Fruit fly (Drosophila melanogaster) whole organism, embryonic: Measurements from ENCODE around the gene usp.
A peak's percentile ranks its signal among the peaks of the same experiment; 100 is the strongest.

Experiments used
- ATbp ChIP-seq: fragments of 200-800 bp; sonication (Bioruptor generic); optimal IDR thresholded peaks from 2 replicates; lab custom pipeline; 2017; ENCODE audit warnings: missing biosample characterization, mild to moderate bottlenecking, missing genetic modification characterization, missing genetic modification reagents
- B-H1 ChIP-seq: fragments of 200-800 bp; sonication (Bioruptor generic); IDR thresholded peaks from 3 replicates; pipeline ENCODE4 v1.3.6; 2022; ENCODE audit warnings: missing biosample characterization, missing genetic modification characterization
- BEAF-32 ChIP-seq: fragments of 200-800 bp; sonication (Bioruptor generic); optimal IDR thresholded peaks from 3 replicates; lab custom pipeline; 2017; ENCODE audit warnings: missing biosample characterization, missing genetic modification characterization, mild to moderate bottlenecking, moderate library complexity, missing genetic modification reagents
- Bgb ChIP-seq: fragments of 200-800 bp; sonication (Bioruptor generic); IDR thresholded peaks from 2 replicates; pipeline ENCODE4 v1.3.6; 2022; ENCODE audit warnings: missing biosample characterization, missing genetic modification characterization; ENCODE audit not compliant: partially characterized antibody
- CG12659 ChIP-seq: fragments of 200-800 bp; sonication (Bioruptor generic); optimal IDR thresholded peaks from 3 replicates; lab custom pipeline; 2017; ENCODE audit warnings: mild to moderate bottlenecking, missing biosample characterization, missing genetic modification reagents, missing genetic modification characterization
- CG13775 ChIP-seq: fragments of 200-800 bp; sonication (Bioruptor generic); optimal IDR thresholded peaks from 3 replicates; lab custom pipeline; 2017; ENCODE audit warnings: missing biosample characterization, mild to moderate bottlenecking, missing genetic modification characterization
- CG13894 ChIP-seq: fragments of 200-800 bp; sonication (Bioruptor generic); optimal IDR thresholded peaks from 3 replicates; lab custom pipeline; 2018; ENCODE audit warnings: missing biosample characterization, mild to moderate bottlenecking, missing genetic modification characterization, moderate library complexity
- CG15479 ChIP-seq: fragments of 200-800 bp; sonication (Bioruptor generic); optimal IDR thresholded peaks from 3 replicates; lab custom pipeline; 2019; ENCODE audit warnings: missing biosample characterization, mild to moderate bottlenecking, missing genetic modification characterization, moderate library complexity
- CG30020 ChIP-seq: fragments of 200-800 bp; optimal IDR thresholded peaks from 2 replicates; lab custom pipeline; 2019; ENCODE audit warnings: missing biosample characterization, mild to moderate bottlenecking, missing genetic modification characterization, moderate library complexity
- CG34422 ChIP-seq: fragments of 200-800 bp; sonication (Bioruptor generic); IDR thresholded peaks from 3 replicates; pipeline ENCODE4 v1.3.6; 2022; ENCODE audit warnings: missing biosample characterization, missing genetic modification characterization
- CG7928 ChIP-seq: fragments of 200-800 bp; sonication (Bioruptor generic); optimal IDR thresholded peaks from 2 replicates; lab custom pipeline; 2017; ENCODE audit warnings: missing biosample characterization, mild to moderate bottlenecking, missing genetic modification characterization
- CG7987 ChIP-seq: fragments of 200-800 bp; sonication (Bioruptor generic); optimal IDR thresholded peaks from 2 replicates; lab custom pipeline; 2018; ENCODE audit warnings: missing biosample characterization, mild to moderate bottlenecking, missing genetic modification characterization, moderate library complexity
- CG9797 ChIP-seq: fragments of 200-800 bp; sonication (Bioruptor generic); optimal IDR thresholded peaks from 3 replicates; lab custom pipeline; 2018; ENCODE audit warnings: missing biosample characterization, mild to moderate bottlenecking, missing genetic modification characterization
- Dek ChIP-seq: fragments of 200-800 bp; sonication (Bioruptor generic); optimal IDR thresholded peaks from 3 replicates; lab custom pipeline; 2019; ENCODE audit warnings: missing biosample characterization, mild to moderate bottlenecking, missing genetic modification characterization, moderate library complexity
- Dfd ChIP-seq, 2 experiments: fragments of >200 bp; optimal IDR thresholded peaks; 2 replicates each; lab custom pipeline; 2017; ENCODE audit warnings: missing biosample characterization in 2 of 2, missing genetic modification characterization in 2 of 2
- Fer1 ChIP-seq: fragments of 200-800 bp; sonication (Bioruptor generic); optimal IDR thresholded peaks from 2 replicates; lab custom pipeline; 2017; ENCODE audit warnings: missing biosample characterization, mild to moderate bottlenecking, missing genetic modification characterization
- Hand ChIP-seq: fragments of 200-800 bp; sonication (Bioruptor generic); optimal IDR thresholded peaks from 2 replicates; lab custom pipeline; 2017; ENCODE audit warnings: mild to moderate bottlenecking, missing biosample characterization, missing genetic modification reagents, missing genetic modification characterization
- Hmr ChIP-seq: fragments of 200-800 bp; sonication (Bioruptor generic); optimal IDR thresholded peaks from 3 replicates; lab custom pipeline; 2017; ENCODE audit warnings: mild to moderate bottlenecking, missing biosample characterization, missing genetic modification reagents, missing genetic modification characterization
- Hr78 ChIP-seq, 2 experiments: fragments of 200-800 bp in 1 of 2; fragments of >200 bp in 1 of 2; sonication (Bioruptor generic) in 1 of 2; optimal IDR thresholded peaks; 2 replicates each; lab custom pipeline; 2017 to 2019; ENCODE audit warnings: missing biosample characterization in 2 of 2, missing genetic modification characterization in 2 of 2, mild to moderate bottlenecking in 1 of 2, moderate library complexity in 1 of 2
- Myb ChIP-seq: fragments of 200-800 bp; sonication (Bioruptor generic); optimal IDR thresholded peaks from 2 replicates; lab custom pipeline; 2016; ENCODE audit warnings: missing biosample characterization, missing genetic modification characterization
- NC2α ChIP-seq: fragments of 200-800 bp; sonication (Bioruptor generic); optimal IDR thresholded peaks from 2 replicates; lab custom pipeline; 2016; ENCODE audit warnings: missing biosample characterization, missing genetic modification characterization
- NK7.1 ChIP-seq: fragments of 200-800 bp; sonication (Bioruptor generic); optimal IDR thresholded peaks from 3 replicates; lab custom pipeline; 2016; ENCODE audit warnings: missing biosample characterization, missing genetic modification characterization
- Rfx ChIP-seq: fragments of 200-800 bp; sonication (Bioruptor generic); IDR thresholded peaks from 2 replicates; pipeline ENCODE4 v1.3.6; 2022; ENCODE audit warnings: missing biosample characterization, missing genetic modification characterization
- Sox102F ChIP-seq: fragments of 200-800 bp; sonication (Bioruptor generic); optimal IDR thresholded peaks from 2 replicates; lab custom pipeline; 2018; ENCODE audit warnings: missing biosample characterization, mild to moderate bottlenecking, missing genetic modification characterization, moderate library complexity
- Spps ChIP-seq: fragments of 200-800 bp; sonication (Bioruptor generic); optimal IDR thresholded peaks from 2 replicates; lab custom pipeline; 2018; ENCODE audit warnings: missing biosample characterization, mild to moderate bottlenecking, missing genetic modification characterization
- Stat92E ChIP-seq, 3 experiments: fragments of >200 bp in 2 of 3; fragments of 200-800 bp in 1 of 3; sonication (Bioruptor generic) in 1 of 3; optimal IDR thresholded peaks; 2 replicates each; lab custom pipeline; 2017 to 2019; ENCODE audit warnings: missing biosample characterization in 3 of 3, missing genetic modification characterization in 3 of 3, mild to moderate bottlenecking in 1 of 3, moderate library complexity in 1 of 3
- al ChIP-seq: fragments of 200-800 bp; sonication (Bioruptor generic); IDR thresholded peaks from 2 replicates; pipeline ENCODE4 v1.3.6; 2022; ENCODE audit warnings: missing biosample characterization, missing genetic modification characterization
- amos ChIP-seq: fragments of 200-800 bp; sonication (Bioruptor generic); IDR thresholded peaks from 2 replicates; pipeline ENCODE4 v1.3.6; 2022; ENCODE audit warnings: missing biosample characterization, missing genetic modification characterization; ENCODE audit not compliant: partially characterized antibody
- bcd ChIP-seq: fragments of 200-800 bp; sonication (Bioruptor generic); optimal IDR thresholded peaks from 2 replicates; lab custom pipeline; 2017; ENCODE audit warnings: missing biosample characterization, mild to moderate bottlenecking, missing genetic modification characterization
- bsh ChIP-seq, 2 experiments: fragments of 200-800 bp; sonication (Bioruptor generic); optimal IDR thresholded peaks; 2 replicates each; lab custom pipeline; 2017 to 2018; ENCODE audit warnings: mild to moderate bottlenecking in 2 of 2, missing biosample characterization in 2 of 2, missing genetic modification characterization in 2 of 2, moderate library complexity in 1 of 2
- btn ChIP-seq: fragments of 200-800 bp; sonication (Bioruptor generic); optimal IDR thresholded peaks from 2 replicates; lab custom pipeline; 2016; ENCODE audit warnings: missing biosample characterization, missing genetic modification characterization
- corto ChIP-seq: fragments of 200-800 bp; sonication (Bioruptor generic); optimal IDR thresholded peaks from 2 replicates; lab custom pipeline; 2016; ENCODE audit warnings: missing biosample characterization, mild to moderate bottlenecking, missing genetic modification characterization, moderate library complexity
- crp ChIP-seq, 2 experiments: fragments of 200-800 bp; sonication (Bioruptor generic); optimal IDR thresholded peaks; 2 replicates in 1 of 2; 3 replicates in 1 of 2; lab custom pipeline; 2017; ENCODE audit warnings: missing biosample characterization in 2 of 2, missing genetic modification characterization in 2 of 2, mild to moderate bottlenecking in 1 of 2, moderate library complexity in 1 of 2
- fd3F ChIP-seq: fragments of 200-800 bp; sonication (Bioruptor generic); optimal IDR thresholded peaks from 2 replicates; lab custom pipeline; 2018; ENCODE audit warnings: missing biosample characterization, mild to moderate bottlenecking, missing genetic modification characterization, moderate library complexity
- grau ChIP-seq: fragments of 200-800 bp; optimal IDR thresholded peaks from 3 replicates; lab custom pipeline; 2019; ENCODE audit warnings: missing biosample characterization, mild to moderate bottlenecking, missing genetic modification characterization, moderate library complexity
- kay ChIP-seq: fragments of 200-800 bp; sonication (Bioruptor generic); optimal IDR thresholded peaks from 2 replicates; lab custom pipeline; 2016; ENCODE audit warnings: missing biosample characterization, missing genetic modification characterization
- lilli ChIP-seq: fragments of 200-800 bp; sonication (Bioruptor generic); optimal IDR thresholded peaks from 3 replicates; lab custom pipeline; 2016; ENCODE audit warnings: missing biosample characterization, missing genetic modification characterization
- lov ChIP-seq, 2 experiments: fragments of 200-800 bp in 1 of 2; fragments of >200 bp in 1 of 2; sonication (Bioruptor generic) in 1 of 2; IDR thresholded peaks in 1 of 2; optimal IDR thresholded peaks in 1 of 2; 2 replicates in 1 of 2; 3 replicates in 1 of 2; pipeline versions ENCODE4 v1.3.6 to Lab custom; 2017 to 2022; ENCODE audit warnings: missing biosample characterization in 1 of 2, missing genetic modification characterization in 1 of 2
- pan ChIP-seq, 4 experiments: fragments of >200 bp in 3 of 4; fragments of 200-800 bp in 1 of 4; sonication (Bioruptor generic) in 1 of 4; optimal IDR thresholded peaks in 3 of 4; IDR thresholded peaks in 1 of 4; 2 replicates each; pipeline versions ENCODE4 v1.3.6 to Lab custom; 2017 to 2022; ENCODE audit warnings: missing biosample characterization in 2 of 4, missing genetic modification characterization in 2 of 4, mixed read lengths in 1 of 4
- pum ChIP-seq: fragments of 200-800 bp; sonication (Bioruptor generic); optimal IDR thresholded peaks from 2 replicates; lab custom pipeline; 2016; ENCODE audit warnings: missing biosample characterization, missing genetic modification characterization
- row ChIP-seq: fragments of 200-800 bp; sonication (Bioruptor generic); IDR thresholded peaks from 3 replicates; pipeline ENCODE4 v1.3.6; 2022; ENCODE audit warnings: missing biosample characterization, missing genetic modification characterization
- sens-2 ChIP-seq: fragments of 200-800 bp; sonication (Bioruptor generic); IDR thresholded peaks from 2 replicates; pipeline ENCODE4 v1.3.6; 2022; ENCODE audit warnings: missing biosample characterization, missing genetic modification characterization
- slbo ChIP-seq: fragments of 200-800 bp; sonication (Bioruptor generic); IDR thresholded peaks from 2 replicates; pipeline ENCODE4 v1.3.6; 2022; ENCODE audit warnings: missing biosample characterization, missing genetic modification characterization
- sna ChIP-seq: fragments of 200-800 bp; sonication (Bioruptor generic); IDR thresholded peaks from 2 replicates; pipeline ENCODE4 v1.3.6; 2022; ENCODE audit warnings: missing biosample characterization, missing genetic modification characterization; ENCODE audit not compliant: partially characterized antibody
- sqz ChIP-seq: fragments of 200-800 bp; sonication (Bioruptor generic); optimal IDR thresholded peaks from 3 replicates; lab custom pipeline; 2018; ENCODE audit warnings: missing biosample characterization, mild to moderate bottlenecking, missing genetic modification characterization
- tx ChIP-seq: fragments of 200-800 bp; sonication (Bioruptor generic); optimal IDR thresholded peaks from 2 replicates; lab custom pipeline; 2016; ENCODE audit warnings: missing biosample characterization, missing genetic modification characterization
- usp ChIP-seq: fragments of >200 bp; optimal IDR thresholded peaks from 2 replicates; lab custom pipeline; 2017; ENCODE audit warnings: missing biosample characterization, missing genetic modification characterization
- zf30C ChIP-seq: fragments of 200-800 bp; sonication (Bioruptor generic); optimal IDR thresholded peaks from 3 replicates; lab custom pipeline; 2018; ENCODE audit warnings: missing biosample characterization, mild to moderate bottlenecking, missing genetic modification characterization

Gene usp

DNA sequence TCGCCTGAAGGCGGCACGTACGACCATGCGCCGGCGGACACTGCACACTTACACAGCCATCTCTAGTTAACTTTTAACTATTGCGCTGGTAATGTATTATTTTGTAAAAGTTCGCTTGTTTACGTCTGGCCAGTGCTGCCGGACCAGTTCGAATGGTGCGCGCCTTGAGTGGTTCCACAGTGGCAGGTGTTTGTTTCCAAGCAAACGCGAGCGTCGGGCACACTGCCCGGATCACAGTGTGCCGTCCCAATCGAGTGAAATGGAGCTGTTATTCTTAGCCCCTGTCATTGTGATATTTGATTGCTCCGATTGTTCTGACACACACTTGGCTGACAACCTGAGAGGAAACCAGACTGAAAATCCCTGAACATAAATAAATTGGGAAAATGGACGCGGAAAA, 31.2 kb upstream of the usp start, which contains the start of gene CG4199 (continued):
- TF ChIP-seq CG34422 (GFP tag; lab: Robert Waterston, UW) (peak; percentile 47; the same call in 1 of the 3 replicates), lov (optimal IDR thresholded peaks at IDR 0.05; lab: Kevin White, UChicago) (no peak), lov (GFP tag; IDR thresholded peaks at IDR 0.05; lab: Robert Waterston, UW) (0 out of 3 replicates have a peak, but pooled peaks have one; percentile 12), Rfx (GFP tag; lab: Robert Waterston, UW) (peak; percentile 46), CG30020 (tag; lab: Kevin White, UChicago) (no peak), Spps (tag; lab: Kevin White, UChicago) (no peak), Hr78 (GFP tag; optimal IDR thresholded peaks at IDR 0.05; lab: Kevin White, UChicago) (no peak), CG7987 (GFP tag; lab: Kevin White, UChicago) (no peak), B-H1 (GFP tag; lab: Robert Waterston, UW) (no peak), crp (GFP tag; optimal IDR thresholded peaks at IDR 0.05; lab: Kevin White, UChicago) (peak in 1 of 2 experiments; percentile 7), Stat92E (GFP tag; optimal IDR thresholded peaks at IDR 0.05; lab: Kevin White, UChicago) (no peak), Dek (no peak), kay (GFP tag; lab: Kevin White, UChicago) (no peak), Dfd (GFP tag; optimal IDR thresholded peaks at IDR 0.05; lab: Kevin White, UChicago) (no peak), CG13894 (tag; lab: Kevin White, UChicago) (peak; percentile 6), pan (optimal IDR thresholded peaks at IDR 0.05; lab: Kevin White, UChicago) (no peak), pan (GFP tag; optimal IDR thresholded peaks at IDR 0.05 in 1 of 2, IDR thresholded peaks at IDR 0.05 in 1 of 2) (no peak), ATbp (no peak), al (GFP tag; lab: Robert Waterston, UW) (no peak), Sox102F (GFP tag; lab: Kevin White, UChicago) (no peak), NK7.1 (GFP tag; lab: Kevin White, UChicago) (no peak), CG7928 (no peak), zf30C (GFP tag; lab: Kevin White, UChicago) (no peak), Bgb (GFP tag; lab: Robert Waterston, UW) (peak; percentile 52), usp (GFP tag; lab: Kevin White, UChicago) (no peak), CG12659 (GFP tag; lab: Kevin White, UChicago) (peak; percentile 47), BEAF-32 (GFP tag; lab: Kevin White, UChicago) (peak; percentile 49), Hmr (GFP tag; lab: Kevin White, UChicago) (peak; percentile 44), lilli (GFP tag; lab: Kevin White, UChicago) (peak; percentile 20), Fer1 (GFP tag; lab: Kevin White, UChicago) (peak; percentile 25), Myb (peak; percentile 22), bsh (GFP tag; optimal IDR thresholded peaks at IDR 0.05; lab: Kevin White, UChicago) (no peak), NC2α (GFP tag; lab: Kevin White, UChicago) (no peak), slbo (peak; percentile 34; the same call in 1 of the 2 replicates), amos (GFP tag; lab: Robert Waterston, UW) (peak; percentile 37; the same call in 1 of the 2 replicates), sqz (GFP tag; lab: Kevin White, UChicago) (no peak), grau (tag; lab: Kevin White, UChicago) (peak; percentile 49), btn (no peak), CG15479 (no peak), sens-2 (GFP tag; lab: Robert Waterston, UW) (no peak), bcd (GFP tag; lab: Kevin White, UChicago) (no peak), row (GFP tag; lab: Robert Waterston, UW) (peak; percentile 51), sna (peak; percentile 20; the same call in 1 of the 2 replicates), tx (GFP tag; lab: Kevin White, UChicago) (no peak), corto (GFP tag; lab: Kevin White, UChicago) (no peak), CG13775 (GFP tag; lab: Kevin White, UChicago) (no peak), fd3F (no peak), CG9797 (GFP tag; lab: Kevin White, UChicago) (peak; percentile 77), pum (GFP tag; lab: Kevin White, UChicago) (no peak), Hand (no peak)
